Worm (Caenorhabditis elegans): ENCODE measurements around the gene set-12.

Gene set-12

DNA sequence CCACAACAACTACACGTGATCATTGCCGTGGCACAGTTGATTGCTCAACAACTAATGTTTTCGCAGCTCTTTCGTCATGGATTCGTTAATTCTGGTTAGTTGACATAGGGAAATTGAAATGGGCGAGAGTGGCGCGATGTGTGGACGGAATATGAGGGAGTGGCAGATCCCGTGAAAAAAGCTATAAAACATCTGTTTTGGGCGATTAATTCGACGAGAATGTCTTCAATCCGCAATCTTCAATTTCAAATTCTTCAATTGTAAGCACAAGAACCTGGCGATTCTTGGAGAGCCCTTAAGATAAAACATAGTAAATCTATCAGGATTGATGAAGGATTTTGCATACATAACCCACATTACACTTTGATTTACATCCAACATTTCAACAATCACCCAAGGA is 15.5 kb downstream of the set-12 start:
- TF ChIP-seq fkh-10 (GFP tag; optimal IDR thresholded peaks at IDR 0.05), result no peak
- no peak for TF ChIP-seq mml-1 (tag; optimal IDR thresholded peaks at IDR 0.05)
- no peak for TF ChIP-seq nhr-77 (tag; optimal IDR thresholded peaks at IDR 0.05)
- TF ChIP-seq pqm-1 (tag; optimal IDR thresholded peaks at IDR 0.05), result no peak
- TF ChIP-seq nhr-76 (tag; optimal IDR thresholded peaks at IDR 0.05), result no peak
- no peak for TF ChIP-seq elt-3 (tag; optimal IDR thresholded peaks at IDR 0.05)
- TF ChIP-seq hmg-11 (tag; optimal IDR thresholded peaks at IDR 0.05), result no peak
- no peak for TF ChIP-seq nhr-11 (tag; optimal IDR thresholded peaks at IDR 0.05)
- no peak for TF ChIP-seq fos-1 (tag; optimal IDR thresholded peaks at IDR 0.05)
- no peak for TF ChIP-seq nhr-12 (tag; optimal IDR thresholded peaks at IDR 0.05)
- TF ChIP-seq nhr-43 (tag; optimal IDR thresholded peaks at IDR 0.05; ENCODE audit: poor library complexity, severe bottlenecking), result no peak
- no peak for TF ChIP-seq pha-4 (tag; optimal IDR thresholded peaks at IDR 0.05)
- no peak for TF ChIP-seq tbx-2 (tag; optimal IDR thresholded peaks at IDR 0.05)
- no peak for TF ChIP-seq mdl-1 (tag; optimal IDR thresholded peaks at IDR 0.05)
- no peak for TF ChIP-seq fkh-2 (tag; optimal IDR thresholded peaks at IDR 0.05)
- TF ChIP-seq egl-27 (tag; optimal IDR thresholded peaks at IDR 0.05), result no peak
- no peak for TF ChIP-seq skn-1 (tag; optimal IDR thresholded peaks at IDR 0.05)
- no peak for TF ChIP-seq nfya-1 (tag; optimal IDR thresholded peaks at IDR 0.05; ENCODE audit: insufficient read depth)
- TF ChIP-seq jun-1 (tag; optimal IDR thresholded peaks at IDR 0.05), result no peak

DNA sequence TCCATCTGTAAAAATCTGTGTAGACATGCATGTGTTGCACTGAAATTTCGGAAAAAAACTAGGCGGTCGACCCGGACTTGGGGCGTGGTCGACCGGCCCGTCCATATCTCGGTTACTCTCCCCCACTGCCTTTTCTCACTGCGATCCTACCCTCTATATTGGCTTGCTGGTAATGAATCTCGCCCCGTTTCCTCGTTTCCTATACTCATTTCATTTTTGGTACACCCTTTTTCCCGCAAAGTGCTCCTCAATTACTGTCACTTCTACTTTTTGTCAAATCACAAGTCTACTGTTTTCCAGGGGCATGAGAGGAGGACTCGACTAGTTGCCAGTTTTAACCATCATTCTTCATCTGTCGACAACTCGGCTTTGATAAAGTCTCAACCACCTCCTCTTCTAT is 17.1 kb downstream of the set-12 start, which contains the start of gene K09F5.6:
Gene K09F5.6 (plus strand): TSS at position 301 of the 400 bp plus-strand sequence.
- no peak for TF ChIP-seq nhr-28 (tag; optimal IDR thresholded peaks at IDR 0.05)
- TF ChIP-seq nhr-76 (tag; optimal IDR thresholded peaks at IDR 0.05), result no peak
- TF ChIP-seq nhr-23 (tag; optimal IDR thresholded peaks at IDR 0.05), result no peak
- TF ChIP-seq nhr-237 (tag; optimal IDR thresholded peaks at IDR 0.05), result no peak
- no peak for TF ChIP-seq egl-5 (tag; optimal IDR thresholded peaks at IDR 0.05)
- TF ChIP-seq lin-39 (tag; optimal IDR thresholded peaks at IDR 0.05), result no peak
- no peak for TF ChIP-seq ama-1 (optimal IDR thresholded peaks at IDR 0.05)
- no peak for TF ChIP-seq nfya-1 (tag; optimal IDR thresholded peaks at IDR 0.05; ENCODE audit: insufficient read depth)
- no peak for TF ChIP-seq pha-4 (tag; optimal IDR thresholded peaks at IDR 0.05)

DNA sequence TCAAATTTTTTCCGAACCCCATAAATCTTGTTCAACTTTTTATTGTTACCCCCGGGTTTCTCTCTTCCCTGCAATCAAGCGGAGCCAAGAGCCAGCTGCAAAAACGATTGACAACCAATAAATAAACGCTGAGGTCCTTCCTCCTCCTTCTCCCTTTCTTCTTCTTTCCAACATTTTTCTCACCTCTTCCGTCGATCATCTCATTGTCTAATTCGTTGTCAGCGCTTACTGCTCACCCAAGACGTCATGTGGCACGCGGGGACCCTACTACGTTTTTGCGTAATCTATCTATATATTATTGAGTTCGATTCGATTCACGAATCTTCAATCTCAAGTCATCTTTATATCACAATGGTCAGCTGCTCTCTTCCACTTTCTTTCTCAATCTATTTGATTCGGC is 20.6 kb downstream of the set-12 start:
- TF ChIP-seq fos-1 (tag; optimal IDR thresholded peaks at IDR 0.05), result no peak
- TF ChIP-seq nhr-43 (tag; optimal IDR thresholded peaks at IDR 0.05; ENCODE audit: poor library complexity, severe bottlenecking), result no peak
- TF ChIP-seq nhr-12 (tag; optimal IDR thresholded peaks at IDR 0.05), result no peak
- TF ChIP-seq elt-1 (tag; optimal IDR thresholded peaks at IDR 0.05), result no peak
- no peak for TF ChIP-seq lin-39 (tag; optimal IDR thresholded peaks at IDR 0.05)
- TF ChIP-seq hmg-11 (tag; optimal IDR thresholded peaks at IDR 0.05), result no peak
- no peak for TF ChIP-seq nhr-237 (tag; optimal IDR thresholded peaks at IDR 0.05)
- no peak for TF ChIP-seq pqm-1 (tag; optimal IDR thresholded peaks at IDR 0.05)
- TF ChIP-seq eor-1 (tag; optimal IDR thresholded peaks at IDR 0.05), result no peak
- no peak for TF ChIP-seq nhr-67 (tag; optimal IDR thresholded peaks at IDR 0.05)
- no peak for TF ChIP-seq pha-4 (tag; optimal IDR thresholded peaks at IDR 0.05)
- TF ChIP-seq ceh-28 (tag; optimal IDR thresholded peaks at IDR 0.05), result no peak
- TF ChIP-seq snpc-4 (tag; optimal IDR thresholded peaks at IDR 0.05), result no peak
- no peak for TF ChIP-seq nhr-76 (tag; optimal IDR thresholded peaks at IDR 0.05)
- no peak for TF ChIP-seq ZK546.5 (tag; optimal IDR thresholded peaks at IDR 0.05)
- TF ChIP-seq nhr-23 (tag; optimal IDR thresholded peaks at IDR 0.05), result no peak
- TF ChIP-seq R02D3.7 (tag; optimal IDR thresholded peaks at IDR 0.05), result no peak
- no peak for TF ChIP-seq skn-1 (tag; optimal IDR thresholded peaks at IDR 0.05)
- no peak for TF ChIP-seq nhr-25 (tag; optimal IDR thresholded peaks at IDR 0.05)

DNA sequence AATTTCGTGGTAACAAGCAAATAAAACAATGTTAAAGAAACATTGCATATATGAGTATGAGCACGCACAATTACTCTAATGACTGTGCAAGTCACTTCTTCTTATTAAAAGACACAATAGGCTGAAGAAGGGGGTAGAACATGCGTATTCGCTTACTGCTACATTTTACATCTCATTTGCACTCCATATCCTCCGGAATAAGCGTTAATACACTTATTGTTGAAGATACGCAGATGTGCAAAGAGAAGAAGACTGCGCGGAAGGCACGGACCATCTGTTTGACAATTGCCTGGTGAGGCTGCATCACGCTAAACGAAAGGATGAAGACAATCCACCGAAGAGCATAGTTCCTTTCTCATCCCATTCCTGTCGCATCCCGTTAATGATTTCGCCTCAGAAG is 23.2 kb downstream of the set-12 start:
- no peak for TF ChIP-seq ztf-11 (tag; optimal IDR thresholded peaks at IDR 0.05)
- no peak for TF ChIP-seq mml-1 (tag; optimal IDR thresholded peaks at IDR 0.05)
- TF ChIP-seq lsy-12 (tag; optimal IDR thresholded peaks at IDR 0.05), result no peak
- no peak for TF ChIP-seq fos-1 (tag; optimal IDR thresholded peaks at IDR 0.05)
- no peak for TF ChIP-seq unc-62 (GFP tag; optimal IDR thresholded peaks at IDR 0.05)
- TF ChIP-seq ceh-28 (tag; optimal IDR thresholded peaks at IDR 0.05), result no peak
- TF ChIP-seq aly-2 (tag; optimal IDR thresholded peaks at IDR 0.05), result no peak
- no peak for TF ChIP-seq nhr-237 (tag; optimal IDR thresholded peaks at IDR 0.05)
- no peak for TF ChIP-seq ztf-4 (tag; optimal IDR thresholded peaks at IDR 0.05)
- no peak for TF ChIP-seq mdl-1 (tag; optimal IDR thresholded peaks at IDR 0.05)
- no peak for TF ChIP-seq nhr-67 (tag; optimal IDR thresholded peaks at IDR 0.05)
- no peak for TF ChIP-seq sea-2 (GFP tag; optimal IDR thresholded peaks at IDR 0.05)

Data from whole organism, L3 larva.